Fruit fly (Drosophila melanogaster) whole organism, pupa: ENCODE data around the gene CG9338.

ENCODE experiments used
- EcR ChIP-seq: fragments of 200-800 bp; sonication (Bioruptor generic); optimal IDR thresholded peaks from 3 replicates; lab custom pipeline; 2019; ENCODE audit warnings: missing biosample characterization, missing genetic modification characterization, mild to moderate bottlenecking, moderate library complexity, missing genetic modification reagents
- Pif1B ChIP-seq: fragments of 200-800 bp; sonication (Bioruptor generic); optimal IDR thresholded peaks from 3 replicates; lab custom pipeline; 2016; ENCODE audit warnings: missing biosample characterization, missing genetic modification characterization

DNA sequence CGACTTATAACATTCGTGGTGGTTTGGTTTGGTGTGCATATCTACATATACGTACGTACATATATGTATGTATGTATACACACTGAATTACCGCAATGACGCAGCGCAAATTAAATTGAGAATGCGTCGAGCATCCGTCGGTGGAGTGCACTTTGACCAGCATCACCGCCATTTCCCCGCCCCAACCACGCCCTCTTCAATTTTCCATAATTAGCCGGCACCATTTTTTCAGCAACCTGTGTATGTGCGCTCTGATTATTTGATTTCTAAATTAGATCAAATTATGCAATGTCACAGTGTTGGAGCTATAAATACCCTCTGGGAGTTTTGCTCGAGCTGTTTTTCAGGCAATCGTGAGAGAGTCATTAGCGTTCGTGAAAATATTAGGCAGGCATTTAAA is 13.0 kb downstream of the CG9338 start:
- TF ChIP-seq EcR (no peak), Pif1B (GFP tag; lab: Kevin White, UChicago) (no peak)
